Worm (Caenorhabditis elegans) whole organism, young adult: Measurements from ENCODE around the gene smgl-2.

Experiments
- B0019.2 ChIP-seq: fragments of 200-800 bp; sonication (Bioruptor generic); conservative IDR thresholded peaks from 2 replicates; pipeline ENCODE4 v1.3.6; 2022; ENCODE audit warnings: missing genetic modification reagents, missing genetic modification characterization, missing compliant biosample characterization
- D2030.7 ChIP-seq: fragments of 200-800 bp; sonication (Bioruptor generic); IDR thresholded peaks from 2 replicates; pipeline ENCODE4 v1.3.6; 2022; ENCODE audit warnings: missing genetic modification reagents, missing genetic modification characterization, missing compliant biosample characterization
- F23B12.7 ChIP-seq: sonication (generic microtip); optimal IDR thresholded peaks from 2 replicates; lab custom pipeline; 2017; ENCODE audit warnings: missing genetic modification characterization, mild to moderate bottlenecking, missing compliant biosample characterization, antibody characterized with exemption, moderate library complexity; ENCODE audit not compliant: insufficient read depth
- F33H1.4 ChIP-seq: fragments of 200-800 bp; sonication (Bioruptor generic); IDR thresholded peaks from 2 replicates; pipeline ENCODE4 v1.3.6; 2022; ENCODE audit warnings: missing genetic modification reagents, missing genetic modification characterization, missing compliant biosample characterization
- F37B4.10 ChIP-seq: fragments of 200-800 bp; sonication (Bioruptor generic); IDR thresholded peaks from 2 replicates; pipeline ENCODE4 v1.3.6; 2022; ENCODE audit warnings: missing genetic modification characterization, missing compliant biosample characterization
- K11D2.4 ChIP-seq: fragments of 200-800 bp; sonication (Bioruptor generic); IDR thresholded peaks from 2 replicates; pipeline ENCODE4 v1.3.6; 2022; ENCODE audit warnings: missing genetic modification reagents, missing genetic modification characterization, missing compliant biosample characterization
- K12H6.12 ChIP-seq: fragments of 200-800 bp; sonication (Bioruptor generic); optimal IDR thresholded peaks from 2 replicates; lab custom pipeline; 2018; ENCODE audit warnings: mild to moderate bottlenecking, missing genetic modification characterization, missing compliant biosample characterization
- Y56A3A.18 ChIP-seq: fragments of 200-800 bp; sonication (Bioruptor generic); IDR thresholded peaks from 2 replicates; pipeline ENCODE4 v1.3.6; 2022; ENCODE audit warnings: missing genetic modification reagents, missing genetic modification characterization, missing compliant biosample characterization
- Y67H2A.10 ChIP-seq: fragments of 200-800 bp; sonication (Bioruptor generic); conservative IDR thresholded peaks from 2 replicates; pipeline ENCODE4 v1.3.6; 2022; ENCODE audit warnings: missing genetic modification reagents, missing genetic modification characterization, missing compliant biosample characterization
- Y79H2A.3 ChIP-seq: fragments of 200-800 bp; sonication (Bioruptor generic); conservative IDR thresholded peaks from 2 replicates; pipeline ENCODE4 v1.3.6; 2022; ENCODE audit warnings: missing genetic modification reagents, missing genetic modification characterization, missing compliant biosample characterization
- Y95B8A.8 ChIP-seq: fragments of 200-800 bp; sonication (Bioruptor generic); IDR thresholded peaks from 2 replicates; pipeline ENCODE4 v1.3.6; 2022; ENCODE audit warnings: missing genetic modification reagents, missing genetic modification characterization, missing compliant biosample characterization
- ZK185.1 ChIP-seq: sonication (generic microtip); optimal IDR thresholded peaks from 2 replicates; lab custom pipeline; 2016; ENCODE audit warnings: mild to moderate bottlenecking, missing genetic modification characterization, missing compliant biosample characterization; ENCODE audit not compliant: poor library complexity, severe bottlenecking
- akir-1 ChIP-seq: fragments of 200-800 bp; sonication (Bioruptor generic); optimal IDR thresholded peaks from 2 replicates; lab custom pipeline; 2018; ENCODE audit warnings: mild to moderate bottlenecking, missing genetic modification characterization, moderate library complexity, missing compliant biosample characterization
- ama-1 ChIP-seq, 3 experiments: fragments of 150-350 bp in 1 of 3; sonication (generic microtip) in 2 of 3; optimal IDR thresholded peaks; 2 replicates each; lab custom pipeline; 2014 to 2018; ENCODE audit warnings: missing biosample characterization in 2 of 3, missing genetic modification characterization in 2 of 3, missing genetic modification reagents in 2 of 3
- athp-1 ChIP-seq: sonication (generic microtip); optimal IDR thresholded peaks from 2 replicates; lab custom pipeline; 2017; ENCODE audit warnings: mild to moderate bottlenecking, missing genetic modification characterization, missing compliant biosample characterization
- ccch-3 ChIP-seq: fragments of 200-800 bp; sonication (Bioruptor generic); optimal IDR thresholded peaks from 2 replicates; lab custom pipeline; 2018; ENCODE audit warnings: mild to moderate bottlenecking, missing genetic modification characterization, missing compliant biosample characterization
- ceh-40 ChIP-seq: fragments of 200-800 bp; sonication (Bioruptor generic); IDR thresholded peaks from 2 replicates; pipeline ENCODE4 v1.3.6; 2022; ENCODE audit warnings: missing genetic modification characterization, missing compliant biosample characterization
- ceh-58 ChIP-seq: fragments of 200-800 bp; sonication (Bioruptor generic); IDR thresholded peaks from 2 replicates; pipeline ENCODE4 v1.3.6; 2022; ENCODE audit warnings: missing genetic modification characterization, missing compliant biosample characterization
- efl-1 ChIP-seq: fragments of 150-350 bp; optimal IDR thresholded peaks from 2 replicates; lab custom pipeline; 2014; ENCODE audit warnings: missing biosample characterization, missing genetic modification reagents, missing genetic modification characterization
- ets-4 ChIP-seq: fragments of 200-800 bp; sonication (Bioruptor generic); optimal IDR thresholded peaks from 2 replicates; lab custom pipeline; 2018; ENCODE audit warnings: mild to moderate bottlenecking, missing genetic modification characterization, missing compliant biosample characterization
- fkh-3 ChIP-seq: sonication (generic microtip); optimal IDR thresholded peaks from 2 replicates; lab custom pipeline; 2016; ENCODE audit warnings: mild to moderate bottlenecking, missing genetic modification characterization, missing compliant biosample characterization
- hmg-20 ChIP-seq: fragments of 200-800 bp; sonication (Bioruptor generic); IDR thresholded peaks from 2 replicates; pipeline ENCODE4 v1.3.6; 2022; ENCODE audit warnings: missing genetic modification reagents, missing genetic modification characterization, missing compliant biosample characterization
- madf-3 ChIP-seq: fragments of 200-800 bp; sonication (Bioruptor generic); IDR thresholded peaks from 2 replicates; pipeline ENCODE4 v1.3.6; 2022; ENCODE audit warnings: missing genetic modification reagents, missing genetic modification characterization, missing compliant biosample characterization
- madf-8 ChIP-seq: fragments of 200-800 bp; sonication (Bioruptor generic); conservative IDR thresholded peaks from 2 replicates; pipeline ENCODE4 v1.3.6; 2022; ENCODE audit warnings: missing genetic modification reagents, missing genetic modification characterization, missing compliant biosample characterization
- mes-4 ChIP-seq: sonication (generic microtip); optimal IDR thresholded peaks from 2 replicates; lab custom pipeline; 2016; ENCODE audit warnings: missing genotype, missing genetic modification characterization, missing compliant biosample characterization
- nfya-1 ChIP-seq: sonication (generic microtip); optimal IDR thresholded peaks from 2 replicates; lab custom pipeline; 2017; ENCODE audit warnings: antibody characterized with exemption, missing compliant biosample characterization, missing genetic modification characterization, borderline replicate concordance; ENCODE audit not compliant: insufficient read depth
- nfyb-1 ChIP-seq: fragments of 200-800 bp; sonication (Bioruptor generic); IDR thresholded peaks from 2 replicates; pipeline ENCODE4 v1.3.6; 2022; ENCODE audit warnings: missing genetic modification reagents, missing genetic modification characterization, missing compliant biosample characterization
- nhr-90 ChIP-seq: sonication (generic microtip); optimal IDR thresholded peaks from 2 replicates; lab custom pipeline; 2016; ENCODE audit warnings: missing genotype, mild to moderate bottlenecking, missing genetic modification characterization, missing compliant biosample characterization
- repo-1 ChIP-seq: sonication (generic microtip); optimal IDR thresholded peaks from 2 replicates; lab custom pipeline; 2017; ENCODE audit warnings: mild to moderate bottlenecking, missing genetic modification characterization, missing compliant biosample characterization
- sdz-38 ChIP-seq: sonication (generic microtip); optimal IDR thresholded peaks from 2 replicates; lab custom pipeline; 2016; ENCODE audit warnings: missing genotype, missing genetic modification characterization, missing compliant biosample characterization
- tbp1 ChIP-seq: fragments of 200-800 bp; sonication (Bioruptor generic); optimal IDR thresholded peaks from 2 replicates; lab custom pipeline; 2018; ENCODE audit warnings: mild to moderate bottlenecking, missing genetic modification characterization, missing compliant biosample characterization
- unc-130 ChIP-seq: sonication (generic microtip); optimal IDR thresholded peaks from 2 replicates; lab custom pipeline; 2016; ENCODE audit warnings: missing genetic modification reagents, missing genetic modification characterization, missing compliant biosample characterization
- unc-62 ChIP-seq: fragments of 150-350 bp; optimal IDR thresholded peaks from 2 replicates; lab custom pipeline; 2014; ENCODE audit warnings: missing biosample characterization, missing genetic modification reagents, missing genetic modification characterization
- zfh-2 ChIP-seq: fragments of 200-800 bp; sonication (Bioruptor generic); conservative IDR thresholded peaks from 2 replicates; pipeline ENCODE4 v1.3.6; 2022; ENCODE audit warnings: missing genetic modification reagents, missing genetic modification characterization, missing compliant biosample characterization
- ztf-18 ChIP-seq: sonication (generic microtip); optimal IDR thresholded peaks from 2 replicates; lab custom pipeline; 2016; ENCODE audit warnings: missing genotype, mild to moderate bottlenecking, missing genetic modification characterization, missing compliant biosample characterization
- ztf-25 ChIP-seq: fragments of 200-800 bp; sonication (Bioruptor generic); IDR thresholded peaks from 2 replicates; pipeline ENCODE4 v1.3.6; 2022; ENCODE audit warnings: missing genetic modification reagents, missing genetic modification characterization, missing compliant biosample characterization
- ztf-28 ChIP-seq: fragments of 200-800 bp; sonication (Bioruptor generic); IDR thresholded peaks from 2 replicates; pipeline ENCODE4 v1.3.6; 2022; ENCODE audit warnings: missing genetic modification reagents, missing genetic modification characterization, missing compliant biosample characterization
- ztf-6 ChIP-seq: fragments of 200-800 bp; sonication (Bioruptor generic); IDR thresholded peaks from 2 replicates; pipeline ENCODE4 v1.3.6; 2022; ENCODE audit warnings: missing genetic modification reagents, missing genetic modification characterization, missing compliant biosample characterization

Gene smgl-2

ce11 chrIV:3698201-3698600 is 27.8 kb upstream of the smgl-2 start, which contains the start of gene Y37E11AL.2:
TSS of gene Y37E11AL.2 (plus strand) at chrIV:3698501.
- TF ChIP-seq madf-8 (GFP tag; lab: Robert Waterston, UW) (no peak), nfya-1 (tag; lab: Kevin White, UChicago) (no peak), zfh-2 (0 out of 2 replicates have a peak, but pooled peaks have one; percentile 21)

- no peak for TF ChIP-seq sdz-38
- TF ChIP-seq ztf-18 (tag; lab: Kevin White, UChicago): no peak
- TF ChIP-seq unc-130 (GFP tag; lab: Kevin White, UChicago): no peak
- TF ChIP-seq K11D2.4 (GFP tag; lab: Robert Waterston, UW): no peak
- no peak for TF ChIP-seq unc-62 (GFP tag; lab: Kevin White, UChicago)
- TF ChIP-seq ceh-40 (GFP tag; lab: Robert Waterston, UW): no peak
- no peak for TF ChIP-seq D2030.7
- TF ChIP-seq Y79H2A.3 (GFP tag; lab: Robert Waterston, UW): no peak
- no peak for TF ChIP-seq akir-1
- no peak for TF ChIP-seq Y56A3A.18
- TF ChIP-seq F33H1.4 (GFP tag; lab: Robert Waterston, UW): no peak
- TF ChIP-seq efl-1 (GFP tag; lab: Kevin White, UChicago): no peak
- TF ChIP-seq Y95B8A.8 (GFP tag; lab: Robert Waterston, UW): no peak
- no peak for TF ChIP-seq nfyb-1 (GFP tag; lab: Robert Waterston, UW)
- no peak for TF ChIP-seq nhr-90 (tag; lab: Kevin White, UChicago)
- TF ChIP-seq athp-1 (tag; lab: Kevin White, UChicago): no peak
- TF ChIP-seq K12H6.12 (tag; lab: Kevin White, UChicago): no peak
- no peak for TF ChIP-seq ama-1 (optimal IDR thresholded peaks at IDR 0.05; lab: Kevin White, UChicago)
- no peak for TF ChIP-seq ama-1 (GFP tag; optimal IDR thresholded peaks at IDR 0.05; lab: Kevin White, UChicago)
These were observed 25.4 kb upstream of the smgl-2 start, which contains the start of gene Y37E11AL.9 for ce11 chrIV:3700554-3700953. TSS of gene Y37E11AL.9 (minus strand) at chrIV:3700654.

ce11 chrIV:3701892-3702291 is 24.1 kb upstream of the smgl-2 start, which contains the start of gene Y37E11AL.12:
TSS of gene Y37E11AL.12 (minus strand) at chrIV:3701992.
- TF ChIP-seq repo-1: no peak
- TF ChIP-seq F37B4.10 (GFP tag; lab: Robert Waterston, UW): no peak
- no peak for TF ChIP-seq ZK185.1 (tag; lab: Kevin White, UChicago)
- TF ChIP-seq, all 124 proteins: peak for 0

- TF ChIP-seq F23B12.7 (tag; lab: Kevin White, UChicago): no peak
These were observed 16.8 kb upstream of the smgl-2 start, which contains the start of gene Y37E11AL.1 for ce11 chrIV:3709200-3709599. TSS of gene Y37E11AL.1 (plus strand) at chrIV:3709500.

ce11 chrIV:3710737-3711136 is 15.2 kb upstream of the smgl-2 start:
- TF ChIP-seq B0019.2 (GFP tag; lab: Robert Waterston, UW) (no peak), Y67H2A.10 (GFP tag; lab: Robert Waterston, UW) (no peak), ets-4 (GFP tag; lab: Kevin White, UChicago) (no peak), ztf-25 (GFP tag; lab: Robert Waterston, UW) (no peak), mes-4 (no peak)

ce11 chrIV:3719057-3719456 is 6.9 kb upstream of the smgl-2 start, which contains the start of gene Y37E11AM.3:
TSS of gene Y37E11AM.3 (minus strand) at chrIV:3719157.
- TF ChIP-seq hmg-20 (GFP tag; lab: Robert Waterston, UW) (no peak), madf-3 (GFP tag; lab: Robert Waterston, UW) (no peak), ceh-58 (GFP tag; lab: Robert Waterston, UW) (no peak), tbp1 (GFP tag; lab: Kevin White, UChicago) (no peak), ztf-6 (GFP tag; lab: Robert Waterston, UW) (no peak), ztf-28 (GFP tag; lab: Robert Waterston, UW) (no peak), F37B4.10 (GFP tag; lab: Robert Waterston, UW) (no peak), ccch-3 (no peak), fkh-3 (tag; lab: Kevin White, UChicago) (no peak), ama-1 (optimal IDR thresholded peaks at IDR 0.05; lab: Kevin White, UChicago) (no peak), ama-1 (GFP tag; optimal IDR thresholded peaks at IDR 0.05; lab: Kevin White, UChicago) (no peak)
